Fruit fly (Drosophila melanogaster) whole organism, adult: ENCODE results near the gene CG14325.

ENCODE experiments used
- CG33017 ChIP-seq: fragments of 200-800 bp; sonication (Bioruptor generic); optimal IDR thresholded peaks from 2 replicates; lab custom pipeline; 2018; ENCODE audit warnings: missing biosample characterization, mild to moderate bottlenecking, missing genetic modification characterization, moderate library complexity
- kay ChIP-seq: fragments of 200-800 bp; sonication (Bioruptor generic); peaks from one replicate; lab custom pipeline; 2016; ENCODE audit warnings: missing biosample characterization, missing genetic modification characterization, borderline replicate concordance

dm6 chr3R:17603717-17604116 lies 23.2 kb upstream of the CG14325 start:
- TF ChIP-seq CG33017 (tag; lab: Kevin White, UChicago) (no peak), kay (no peak)
